Fruit fly (Drosophila melanogaster): ENCODE measurements around the gene CG1958.

The CG1958 gene

dm6 chrX:7290811-7291515 is 24.3 kb downstream of the CG1958 start, which contains the start of gene unc-119 (continued):
- TF ChIP-seq CG6808 (GFP tag; optimal IDR thresholded peaks at IDR 0.05) = peak; percentile 79
- no peak for TF ChIP-seq esn (GFP tag; optimal IDR thresholded peaks at IDR 0.05)
- peak; percentile 46 for TF ChIP-seq Eip78C (GFP tag)
- TF ChIP-seq CG7368 (GFP tag; optimal IDR thresholded peaks at IDR 0.05) = no peak
- TF ChIP-seq CG10631 (GFP tag; optimal IDR thresholded peaks at IDR 0.05) = no peak
- TF ChIP-seq CG8632 (GFP tag; optimal IDR thresholded peaks at IDR 0.05) = no peak
- TF ChIP-seq acj6 (GFP tag; optimal IDR thresholded peaks at IDR 0.05) = no peak
- no peak for TF ChIP-seq CG6792 (GFP tag; optimal IDR thresholded peaks at IDR 0.05)
- TF ChIP-seq Met (GFP tag; optimal IDR thresholded peaks at IDR 0.05) = no peak
- no peak for TF ChIP-seq lz (GFP tag; optimal IDR thresholded peaks at IDR 0.05)
- TF ChIP-seq fd59A (GFP tag; optimal IDR thresholded peaks at IDR 0.05) = peak; percentile 29
- no peak for TF ChIP-seq Blimp-1 (GFP tag; optimal IDR thresholded peaks at IDR 0.05)
- no peak for TF ChIP-seq CG11902 (GFP tag; optimal IDR thresholded peaks at IDR 0.05)
- peak; percentile 15 for TF ChIP-seq Ets96B (tag; optimal IDR thresholded peaks at IDR 0.05)
- TF ChIP-seq salr (GFP tag; optimal IDR thresholded peaks at IDR 0.05) = no peak
- TF ChIP-seq CG10669 (GFP tag; optimal IDR thresholded peaks at IDR 0.05) = peak; percentile 59
- TF ChIP-seq CG6163 (GFP tag; IDR thresholded peaks at IDR 0.05) = peak; percentile 7; the same call in 1 of the 3 replicates
- peak; percentile 17 for TF ChIP-seq Eip75B (GFP tag; optimal IDR thresholded peaks at IDR 0.05)
- no peak for TF ChIP-seq Hr4 (GFP tag; optimal IDR thresholded peaks at IDR 0.05)
- TF ChIP-seq dac (GFP tag; optimal IDR thresholded peaks at IDR 0.05) = no peak
- TF ChIP-seq CG4318 (GFP tag; optimal IDR thresholded peaks at IDR 0.05) = no peak
- no peak for TF ChIP-seq Ets21C (GFP tag; optimal IDR thresholded peaks at IDR 0.05)
- TF ChIP-seq CG31627 (GFP tag; optimal IDR thresholded peaks at IDR 0.05) = no peak
- peak; percentile 7 for TF ChIP-seq achi (GFP tag; optimal IDR thresholded peaks at IDR 0.05)
- TF ChIP-seq CG3032 (tag; optimal IDR thresholded peaks at IDR 0.05) = peak; percentile 28
- TF ChIP-seq fd85E (GFP tag; optimal IDR thresholded peaks at IDR 0.05) = no peak
- TF ChIP-seq Gug (GFP tag; IDR thresholded peaks at IDR 0.05) = no peak
- TF ChIP-seq OdsH (GFP tag; optimal IDR thresholded peaks at IDR 0.05) = no peak
- no peak for TF ChIP-seq vri (GFP tag; optimal IDR thresholded peaks at IDR 0.05)
- TF ChIP-seq Hr38 (GFP tag; optimal IDR thresholded peaks at IDR 0.05) = no peak
- no peak for TF ChIP-seq CG32006 (GFP tag; optimal IDR thresholded peaks at IDR 0.05)

dm6 chrX:7291850-7292499 is 25.3 kb downstream of the CG1958 start:
- TF ChIP-seq CG11762 (GFP tag; optimal IDR thresholded peaks at IDR 0.05; ENCODE audit: insufficient read depth) (peak; percentile 53), CG11902 (GFP tag; optimal IDR thresholded peaks at IDR 0.05) (peak; percentile 40), Hr4 (GFP tag; optimal IDR thresholded peaks at IDR 0.05) (peak; percentile 65), lz (GFP tag; optimal IDR thresholded peaks at IDR 0.05) (peak; percentile 68), Smox (GFP tag; optimal IDR thresholded peaks at IDR 0.05) (peak; percentile 74), vri (GFP tag; optimal IDR thresholded peaks at IDR 0.05) (peak; percentile 53), CG6276 (GFP tag; optimal IDR thresholded peaks at IDR 0.05) (peak; percentile 53), CG6854 (GFP tag; optimal IDR thresholded peaks at IDR 0.05) (peak; percentile 39), fkh (GFP tag; optimal IDR thresholded peaks at IDR 0.05) (no peak), acj6 (GFP tag; optimal IDR thresholded peaks at IDR 0.05) (peak; percentile 80), CG16779 (tag; optimal IDR thresholded peaks at IDR 0.05) (peak; percentile 59), dac (GFP tag; optimal IDR thresholded peaks at IDR 0.05) (peak; percentile 36), esn (GFP tag; optimal IDR thresholded peaks at IDR 0.05) (peak; percentile 81), spab (GFP tag; optimal IDR thresholded peaks at IDR 0.05) (peak; percentile 63), pdm3 (GFP tag; optimal IDR thresholded peaks at IDR 0.05) (peak; percentile 81), CG1621 (tag; optimal IDR thresholded peaks at IDR 0.05) (peak; percentile 61), dsx (GFP tag; optimal IDR thresholded peaks at IDR 0.05; ENCODE audit: poor library complexity, severe bottlenecking) (peak; percentile 79), CG34406 (GFP tag; optimal IDR thresholded peaks at IDR 0.05) (peak; percentile 74), OdsH (GFP tag; optimal IDR thresholded peaks at IDR 0.05) (peak; percentile 83), CG7368 (GFP tag; optimal IDR thresholded peaks at IDR 0.05) (peak; percentile 63), topi (GFP tag; optimal IDR thresholded peaks at IDR 0.05) (peak; percentile 77), CG15336 (GFP tag; IDR thresholded peaks at IDR 0.05) (peak; percentile 85), Met (GFP tag; optimal IDR thresholded peaks at IDR 0.05) (peak; percentile 80), Blimp-1 (GFP tag; optimal IDR thresholded peaks at IDR 0.05) (no peak), salr (GFP tag; optimal IDR thresholded peaks at IDR 0.05) (peak; percentile 54 to 79), Sox102F (GFP tag; optimal IDR thresholded peaks at IDR 0.05) (peak; percentile 72), CG6163 (GFP tag; IDR thresholded peaks at IDR 0.05) (peak; percentile 81; the same call in 2 of the 3 replicates), CG9139 (GFP tag; optimal IDR thresholded peaks at IDR 0.05) (peak; percentile 81)

All from whole organism, prepupa.